Worm (Caenorhabditis elegans) whole organism, L2 larva: ENCODE data around the gene lgc-9.
"Not testable (repeated sequence)": the region's sequence is repeated elsewhere in the genome, so short reads cannot be mapped to it uniquely, and the experiment has no call there.

Experiments used
- C34F6.9 ChIP-seq: fragments of 150-350 bp; optimal IDR thresholded peaks from 2 replicates; lab custom pipeline; 2014; ENCODE audit warnings: missing biosample characterization, missing genetic modification characterization
- ZK546.5 ChIP-seq: sonication (generic microtip); optimal IDR thresholded peaks from 2 replicates; lab custom pipeline; 2017; ENCODE audit warnings: missing biosample characterization, missing genetic modification characterization
- ama-1 ChIP-seq: fragments of 150-350 bp; optimal IDR thresholded peaks from 2 replicates; lab custom pipeline; 2018; ENCODE audit warnings: inconsistent platforms
- ceh-82 ChIP-seq: fragments of 150-350 bp; optimal IDR thresholded peaks from 2 replicates; lab custom pipeline; 2014; ENCODE audit warnings: missing biosample characterization, missing genetic modification characterization
- crh-2 ChIP-seq: sonication (generic microtip); optimal IDR thresholded peaks from 2 replicates; lab custom pipeline; 2017; ENCODE audit warnings: missing biosample characterization, missing genetic modification characterization
- fos-1 ChIP-seq: fragments of 150-350 bp; optimal IDR thresholded peaks from 2 replicates; lab custom pipeline; 2014; ENCODE audit warnings: missing biosample characterization, missing genetic modification characterization
- gmeb-1 ChIP-seq: fragments of 150-350 bp; optimal IDR thresholded peaks from 2 replicates; lab custom pipeline; 2014; ENCODE audit warnings: missing biosample characterization, missing genetic modification characterization
- lin-11 ChIP-seq: fragments of 150-350 bp; sonication (generic microtip); optimal IDR thresholded peaks from 2 replicates; lab custom pipeline; 2014; ENCODE audit warnings: missing biosample characterization, missing genetic modification characterization, inconsistent platforms, mixed read lengths
- lin-13 ChIP-seq: fragments of 150-350 bp; optimal IDR thresholded peaks from 2 replicates; lab custom pipeline; 2014; ENCODE audit warnings: missing biosample characterization, missing genetic modification reagents, missing genetic modification characterization
- lsy-2 ChIP-seq, 2 experiments: fragments of 150-350 bp in 1 of 2; sonication (generic microtip) in 1 of 2; optimal IDR thresholded peaks; 2 replicates each; lab custom pipeline; 2014 to 2017; ENCODE audit warnings: missing biosample characterization in 2 of 2, missing genetic modification characterization in 2 of 2
- mbf-1 ChIP-seq: sonication (generic microtip); optimal IDR thresholded peaks from 2 replicates; lab custom pipeline; 2017; ENCODE audit warnings: missing biosample characterization, missing genetic modification characterization
- nhr-10 ChIP-seq: sonication (generic microtip); optimal IDR thresholded peaks from 2 replicates; lab custom pipeline; 2017; ENCODE audit warnings: missing biosample characterization, missing genetic modification characterization
- nhr-11 ChIP-seq: fragments of 150-350 bp; optimal IDR thresholded peaks from 2 replicates; lab custom pipeline; 2014; ENCODE audit warnings: missing biosample characterization, missing genetic modification characterization
- nhr-12 ChIP-seq: fragments of 150-350 bp; optimal IDR thresholded peaks from 2 replicates; lab custom pipeline; 2014; ENCODE audit warnings: missing biosample characterization, missing genetic modification characterization
- nhr-129 ChIP-seq: fragments of 150-350 bp; optimal IDR thresholded peaks from 2 replicates; lab custom pipeline; 2014; ENCODE audit warnings: missing biosample characterization, missing genetic modification characterization
- nhr-77 ChIP-seq: fragments of 150-350 bp; optimal IDR thresholded peaks from 2 replicates; lab custom pipeline; 2014; ENCODE audit warnings: missing biosample characterization, missing genetic modification characterization
- peb-1 ChIP-seq: fragments of 150-350 bp; optimal IDR thresholded peaks from 2 replicates; lab custom pipeline; 2014; ENCODE audit warnings: missing biosample characterization, missing genetic modification characterization
- sem-4 ChIP-seq: fragments of 150-350 bp; optimal IDR thresholded peaks from 2 replicates; lab custom pipeline; 2014; ENCODE audit warnings: missing biosample characterization, missing genetic modification reagents, missing genetic modification characterization
- skn-1 ChIP-seq: sonication (generic microtip); optimal IDR thresholded peaks from 2 replicates; lab custom pipeline; 2017; ENCODE audit warnings: missing biosample characterization, missing genetic modification characterization
- sma-9 ChIP-seq, 2 experiments: fragments of 150-350 bp in 1 of 2; sonication (generic microtip) in 1 of 2; optimal IDR thresholded peaks; 2 replicates each; lab custom pipeline; 2014 to 2016; ENCODE audit warnings: missing genetic modification characterization in 2 of 2, mild to moderate bottlenecking in 1 of 2, missing biosample characterization in 1 of 2, missing compliant biosample characterization in 1 of 2, missing genetic modification reagents in 1 of 2, moderate library complexity in 1 of 2
- snpc-4 ChIP-seq: fragments of 150-350 bp; optimal IDR thresholded peaks from 2 replicates; lab custom pipeline; 2014; ENCODE audit warnings: missing biosample characterization, missing genetic modification characterization
- unc-39 ChIP-seq: fragments of 150-350 bp; optimal IDR thresholded peaks from 2 replicates; lab custom pipeline; 2014; ENCODE audit warnings: missing biosample characterization, missing genetic modification characterization
- unc-62 ChIP-seq: fragments of 150-350 bp; optimal IDR thresholded peaks from 2 replicates; lab custom pipeline; 2014; ENCODE audit warnings: missing biosample characterization, missing genetic modification reagents, missing genetic modification characterization
- zag-1 ChIP-seq: fragments of 150-350 bp; optimal IDR thresholded peaks from 2 replicates; lab custom pipeline; 2014; ENCODE audit warnings: missing biosample characterization, missing genetic modification characterization
- ztf-1 ChIP-seq: fragments of 200-800 bp; sonication (Bioruptor generic); conservative IDR thresholded peaks from 2 replicates; pipeline ENCODE4 v1.3.6; 2022; ENCODE audit warnings: missing genetic modification characterization, missing compliant biosample characterization
- ztf-4 ChIP-seq: fragments of 150-350 bp; optimal IDR thresholded peaks from 2 replicates; lab custom pipeline; 2014; ENCODE audit warnings: missing biosample characterization, missing genetic modification characterization

The lgc-9 gene

ce11 chrIV:3399015-3399722, 16.3 kb upstream of the lgc-9 start, which contains the start of the genes dyf-3 and pdhb-1 (continued):
- TF ChIP-seq skn-1 (tag; lab: Kevin White, UChicago) (no peak), snpc-4 (tag; lab: Kevin White, UChicago) (no peak), nhr-129 (tag; lab: Kevin White, UChicago) (peak; percentile 19)

- TF ChIP-seq gmeb-1 (tag; lab: Kevin White, UChicago) (peak; percentile 21), mbf-1 (tag; lab: Kevin White, UChicago) (no peak), fos-1 (tag; lab: Kevin White, UChicago) (peak; percentile 63)
These were observed 14.5 kb upstream of the lgc-9 start for ce11 chrIV:3400941-3401340.

- TF ChIP-seq ama-1 (lab: Kevin White, UChicago) (no peak), unc-62 (GFP tag; lab: Kevin White, UChicago) (no peak)
These were observed 3.3 kb downstream of the lgc-9 start for ce11 chrIV:3418741-3419140.

ce11 chrIV:3422516-3422915, 7.0 kb downstream of the lgc-9 start, which contains the start of gene C04C3.6:
C04C3.6 (minus strand) TSS chrIV:3422616.
- no peak for TF ChIP-seq skn-1 (tag; lab: Kevin White, UChicago)
- TF ChIP-seq sma-9 (GFP tag; optimal IDR thresholded peaks at IDR 0.05; lab: Kevin White, UChicago) = no peak
- no peak for TF ChIP-seq sma-9 (tag; optimal IDR thresholded peaks at IDR 0.05; lab: Kevin White, UChicago)
- no peak for TF ChIP-seq lin-11 (tag; lab: Kevin White, UChicago)
- no peak for TF ChIP-seq zag-1 (tag; lab: Kevin White, UChicago)
- no peak for TF ChIP-seq crh-2 (tag; lab: Kevin White, UChicago)

ce11 chrIV:3428434-3428950, 13.0 kb downstream of the lgc-9 start, which contains the start of the genes C04C3.9 and srz-60:
C04C3.9 (minus strand) TSS chrIV:3428534.
srz-60 (plus strand) TSS chrIV:3428900.
- TF ChIP-seq lsy-2 (tag; optimal IDR thresholded peaks at IDR 0.05; lab: Kevin White, UChicago) (no peak), nhr-11 (tag; lab: Kevin White, UChicago) (no peak), C34F6.9 (tag; lab: Kevin White, UChicago) (no peak), ztf-1 (GFP tag; lab: Robert Waterston, UW) (no peak), gmeb-1 (tag; lab: Kevin White, UChicago) (no peak), nhr-10 (no peak)

ce11 chrIV:3433387-3433786, 17.9 kb downstream of the lgc-9 start, which contains the start of gene C04C3.7:
C04C3.7 (minus strand) TSS chrIV:3433487.
- TF ChIP-seq sem-4, unc-39, crh-2 (tag; lab: Kevin White, UChicago): not testable (repeated sequence)

ce11 chrIV:3436021-3436420, 20.5 kb downstream of the lgc-9 start, which contains the start of gene srz-32:
srz-32 (plus strand) TSS chrIV:3436321.
- TF ChIP-seq peb-1 (tag; lab: Kevin White, UChicago) (no peak), nhr-129 (tag; lab: Kevin White, UChicago) (no peak), lin-13 (GFP tag; lab: Kevin White, UChicago) (no peak), nhr-77 (tag; lab: Kevin White, UChicago) (no peak), gmeb-1 (tag; lab: Kevin White, UChicago) (no peak), mbf-1 (tag; lab: Kevin White, UChicago) (no peak), snpc-4 (tag; lab: Kevin White, UChicago) (no peak), unc-39 (tag; lab: Kevin White, UChicago) (no peak), ceh-82 (tag; lab: Kevin White, UChicago) (no peak), nhr-10 (no peak), nhr-12 (no peak), ztf-4 (no peak), ama-1 (lab: Kevin White, UChicago) (no peak), ZK546.5 (no peak)
